Worm (Caenorhabditis elegans) whole organism, L2 larva: ENCODE measurements around the gene F58E6.11.

Experiments
- C34F6.9 ChIP-seq: fragments of 150-350 bp; optimal IDR thresholded peaks from 2 replicates; lab custom pipeline; 2014; ENCODE audit warnings: missing biosample characterization, missing genetic modification characterization
- F13H6.1 ChIP-seq: sonication (generic microtip); optimal IDR thresholded peaks from 2 replicates; lab custom pipeline; 2016; ENCODE audit warnings: missing genetic modification characterization, missing compliant biosample characterization
- R02D3.7 ChIP-seq: fragments of 150-350 bp; optimal IDR thresholded peaks from 2 replicates; lab custom pipeline; 2014; ENCODE audit warnings: missing biosample characterization, missing genetic modification characterization
- Y55F3AM.14 ChIP-seq: fragments of 200-800 bp; sonication (Bioruptor generic); optimal IDR thresholded peaks from 2 replicates; lab custom pipeline; 2018; ENCODE audit warnings: mild to moderate bottlenecking, missing genetic modification characterization, missing compliant biosample characterization
- ZK546.5 ChIP-seq: sonication (generic microtip); optimal IDR thresholded peaks from 2 replicates; lab custom pipeline; 2017; ENCODE audit warnings: missing biosample characterization, missing genetic modification characterization
- alr-1 ChIP-seq: fragments of 150-350 bp; optimal IDR thresholded peaks from 2 replicates; lab custom pipeline; 2014; ENCODE audit warnings: missing biosample characterization, missing genetic modification characterization
- ama-1 ChIP-seq: fragments of 150-350 bp; optimal IDR thresholded peaks from 2 replicates; lab custom pipeline; 2018; ENCODE audit warnings: inconsistent platforms
- blmp-1 ChIP-seq: sonication (generic microtip); optimal IDR thresholded peaks from 2 replicates; lab custom pipeline; 2017; ENCODE audit warnings: missing genetic modification characterization, mild to moderate bottlenecking, missing compliant biosample characterization, antibody characterized with exemption, moderate library complexity; ENCODE audit not compliant: insufficient read depth
- ceh-16 ChIP-seq: fragments of 150-350 bp; optimal IDR thresholded peaks from 2 replicates; lab custom pipeline; 2014; ENCODE audit warnings: missing biosample characterization, missing genetic modification characterization
- ceh-82 ChIP-seq: fragments of 150-350 bp; optimal IDR thresholded peaks from 2 replicates; lab custom pipeline; 2014; ENCODE audit warnings: missing biosample characterization, missing genetic modification characterization
- crh-2 ChIP-seq: sonication (generic microtip); optimal IDR thresholded peaks from 2 replicates; lab custom pipeline; 2017; ENCODE audit warnings: missing biosample characterization, missing genetic modification characterization
- dmd-4 ChIP-seq: sonication (generic microtip); optimal IDR thresholded peaks from 2 replicates; lab custom pipeline; 2017; ENCODE audit warnings: missing biosample characterization, missing genetic modification characterization
- egl-27 ChIP-seq: sonication (generic microtip); optimal IDR thresholded peaks from 3 replicates; lab custom pipeline; 2017; ENCODE audit warnings: missing biosample characterization, missing genetic modification reagents, missing genetic modification characterization
- elt-1 ChIP-seq: fragments of 150-350 bp; optimal IDR thresholded peaks from 2 replicates; lab custom pipeline; 2014; ENCODE audit warnings: missing biosample characterization, missing genetic modification characterization
- elt-3 ChIP-seq: sonication (generic microtip); optimal IDR thresholded peaks from 2 replicates; lab custom pipeline; 2017; ENCODE audit warnings: missing biosample characterization, missing genetic modification characterization
- fos-1 ChIP-seq: fragments of 150-350 bp; optimal IDR thresholded peaks from 2 replicates; lab custom pipeline; 2014; ENCODE audit warnings: missing biosample characterization, missing genetic modification characterization
- lin-11 ChIP-seq: fragments of 150-350 bp; sonication (generic microtip); optimal IDR thresholded peaks from 2 replicates; lab custom pipeline; 2014; ENCODE audit warnings: missing biosample characterization, missing genetic modification characterization, inconsistent platforms, mixed read lengths
- lin-13 ChIP-seq: fragments of 150-350 bp; optimal IDR thresholded peaks from 2 replicates; lab custom pipeline; 2014; ENCODE audit warnings: missing biosample characterization, missing genetic modification reagents, missing genetic modification characterization
- lin-39 ChIP-seq: fragments of 150-350 bp; optimal IDR thresholded peaks from 2 replicates; lab custom pipeline; 2014; ENCODE audit warnings: missing biosample characterization, missing genetic modification reagents, missing genetic modification characterization
- lsy-2 ChIP-seq, 2 experiments: fragments of 150-350 bp in 1 of 2; sonication (generic microtip) in 1 of 2; optimal IDR thresholded peaks; 2 replicates each; lab custom pipeline; 2014 to 2017; ENCODE audit warnings: missing biosample characterization in 2 of 2, missing genetic modification characterization in 2 of 2
- mab-5 ChIP-seq: fragments of 150-350 bp; optimal IDR thresholded peaks from 2 replicates; lab custom pipeline; 2014; ENCODE audit warnings: missing biosample characterization, missing genetic modification characterization
- mbf-1 ChIP-seq: sonication (generic microtip); optimal IDR thresholded peaks from 2 replicates; lab custom pipeline; 2017; ENCODE audit warnings: missing biosample characterization, missing genetic modification characterization
- nhr-10 ChIP-seq: sonication (generic microtip); optimal IDR thresholded peaks from 2 replicates; lab custom pipeline; 2017; ENCODE audit warnings: missing biosample characterization, missing genetic modification characterization
- nhr-11 ChIP-seq: fragments of 150-350 bp; optimal IDR thresholded peaks from 2 replicates; lab custom pipeline; 2014; ENCODE audit warnings: missing biosample characterization, missing genetic modification characterization
- nhr-12 ChIP-seq: fragments of 150-350 bp; optimal IDR thresholded peaks from 2 replicates; lab custom pipeline; 2014; ENCODE audit warnings: missing biosample characterization, missing genetic modification characterization
- nhr-21 ChIP-seq: fragments of 150-350 bp; optimal IDR thresholded peaks from 2 replicates; lab custom pipeline; 2014; ENCODE audit warnings: missing biosample characterization, missing genetic modification characterization
- nhr-237 ChIP-seq: fragments of 150-350 bp; optimal IDR thresholded peaks from 2 replicates; lab custom pipeline; 2014; ENCODE audit warnings: missing biosample characterization, missing genetic modification characterization
- nhr-25 ChIP-seq: fragments of 150-350 bp; sonication (generic microtip); optimal IDR thresholded peaks from 3 replicates; lab custom pipeline; 2014; ENCODE audit warnings: missing biosample characterization, missing genetic modification characterization
- nhr-6 ChIP-seq: fragments of 150-350 bp; optimal IDR thresholded peaks from 2 replicates; lab custom pipeline; 2014; ENCODE audit warnings: missing biosample characterization, missing genetic modification characterization
- nhr-77 ChIP-seq: fragments of 150-350 bp; optimal IDR thresholded peaks from 2 replicates; lab custom pipeline; 2014; ENCODE audit warnings: missing biosample characterization, missing genetic modification characterization
- peb-1 ChIP-seq: fragments of 150-350 bp; optimal IDR thresholded peaks from 2 replicates; lab custom pipeline; 2014; ENCODE audit warnings: missing biosample characterization, missing genetic modification characterization
- sem-4 ChIP-seq: fragments of 150-350 bp; optimal IDR thresholded peaks from 2 replicates; lab custom pipeline; 2014; ENCODE audit warnings: missing biosample characterization, missing genetic modification reagents, missing genetic modification characterization
- skn-1 ChIP-seq: sonication (generic microtip); optimal IDR thresholded peaks from 2 replicates; lab custom pipeline; 2017; ENCODE audit warnings: missing biosample characterization, missing genetic modification characterization
- sma-3 ChIP-seq: sonication (generic microtip); optimal IDR thresholded peaks from 2 replicates; lab custom pipeline; 2016; ENCODE audit warnings: missing genetic modification reagents, missing genetic modification characterization, missing compliant biosample characterization
- sma-9 ChIP-seq, 2 experiments: fragments of 150-350 bp in 1 of 2; sonication (generic microtip) in 1 of 2; optimal IDR thresholded peaks; 2 replicates each; lab custom pipeline; 2014 to 2016; ENCODE audit warnings: missing genetic modification characterization in 2 of 2, mild to moderate bottlenecking in 1 of 2, missing biosample characterization in 1 of 2, missing compliant biosample characterization in 1 of 2, missing genetic modification reagents in 1 of 2, moderate library complexity in 1 of 2
- snpc-4 ChIP-seq: fragments of 150-350 bp; optimal IDR thresholded peaks from 2 replicates; lab custom pipeline; 2014; ENCODE audit warnings: missing biosample characterization, missing genetic modification characterization
- unc-55 ChIP-seq: fragments of 150-350 bp; sonication (generic microtip); optimal IDR thresholded peaks from 3 replicates; lab custom pipeline; 2014; ENCODE audit warnings: missing biosample characterization, missing genetic modification reagents, missing genetic modification characterization
- zag-1 ChIP-seq: fragments of 150-350 bp; optimal IDR thresholded peaks from 2 replicates; lab custom pipeline; 2014; ENCODE audit warnings: missing biosample characterization, missing genetic modification characterization
- ztf-1 ChIP-seq: fragments of 200-800 bp; sonication (Bioruptor generic); conservative IDR thresholded peaks from 2 replicates; pipeline ENCODE4 v1.3.6; 2022; ENCODE audit warnings: missing genetic modification characterization, missing compliant biosample characterization
- ztf-11 ChIP-seq: sonication (generic microtip); optimal IDR thresholded peaks from 2 replicates; lab custom pipeline; 2017; ENCODE audit warnings: missing biosample characterization, missing genetic modification characterization
- ztf-4 ChIP-seq: fragments of 150-350 bp; optimal IDR thresholded peaks from 2 replicates; lab custom pipeline; 2014; ENCODE audit warnings: missing biosample characterization, missing genetic modification characterization

Gene F58E6.11

ce11 chrV:9771311-9771710 lies 13.5 kb upstream of the F58E6.11 start:
- TF ChIP-seq nhr-77 (tag; lab: Kevin White, UChicago) (no peak), peb-1 (tag; lab: Kevin White, UChicago) (no peak), blmp-1 (tag; lab: Kevin White, UChicago) (no peak), sma-3 (GFP tag; lab: Kevin White, UChicago) (no peak), C34F6.9 (no peak), dmd-4 (tag; lab: Kevin White, UChicago) (no peak), egl-27 (no peak), crh-2 (no peak), nhr-6 (tag; lab: Kevin White, UChicago) (no peak), ztf-11 (no peak), unc-55 (GFP tag; lab: Kevin White, UChicago) (no peak), ZK546.5 (tag; lab: Kevin White, UChicago) (no peak)
- TF ChIP-seq, all 48 proteins: peak for 0

ce11 chrV:9768828-9769778 lies 11.3 kb upstream of the F58E6.11 start, which contains the start of gene unc-42:
TSS of gene unc-42 (minus strand) at chrV:9769391.
- TF ChIP-seq zag-1 (tag; lab: Kevin White, UChicago) (peak; percentile 54), ceh-82 (no peak), R02D3.7 (no peak), sma-9 (GFP tag; optimal IDR thresholded peaks at IDR 0.05; lab: Kevin White, UChicago) (peak; percentile 56), sma-9 (tag; optimal IDR thresholded peaks at IDR 0.05; lab: Kevin White, UChicago) (no peak), lsy-2 (tag; optimal IDR thresholded peaks at IDR 0.05; lab: Kevin White, UChicago) (peak in 1 of 2 experiments; percentile 30), crh-2 (no peak), lin-39 (tag; lab: Kevin White, UChicago) (no peak)

- no peak for TF ChIP-seq mbf-1 (tag; lab: Kevin White, UChicago)
- no peak for TF ChIP-seq ztf-4 (tag; lab: Kevin White, UChicago)
- TF ChIP-seq dmd-4 (tag; lab: Kevin White, UChicago), result no peak
- no peak for TF ChIP-seq lin-39 (tag; lab: Kevin White, UChicago)
- TF ChIP-seq peb-1 (tag; lab: Kevin White, UChicago), result no peak
- no peak for TF ChIP-seq blmp-1 (tag; lab: Kevin White, UChicago)
- no peak for TF ChIP-seq crh-2
- no peak for TF ChIP-seq ama-1 (lab: Kevin White, UChicago)
- TF ChIP-seq R02D3.7, result no peak
- no peak for TF ChIP-seq nhr-25 (tag; lab: Kevin White, UChicago)
- no peak for TF ChIP-seq nhr-77 (tag; lab: Kevin White, UChicago)
- no peak for TF ChIP-seq F13H6.1 (tag; lab: Kevin White, UChicago)
- TF ChIP-seq Y55F3AM.14 (GFP tag; lab: Kevin White, UChicago), result no peak
- no peak for TF ChIP-seq snpc-4 (tag; lab: Kevin White, UChicago)
- TF ChIP-seq egl-27, result no peak
- TF ChIP-seq, all 48 proteins: peak for 0
Measured at ce11 chrV:9767941-9768340, 10.2 kb upstream of the F58E6.11 start.

DNA sequence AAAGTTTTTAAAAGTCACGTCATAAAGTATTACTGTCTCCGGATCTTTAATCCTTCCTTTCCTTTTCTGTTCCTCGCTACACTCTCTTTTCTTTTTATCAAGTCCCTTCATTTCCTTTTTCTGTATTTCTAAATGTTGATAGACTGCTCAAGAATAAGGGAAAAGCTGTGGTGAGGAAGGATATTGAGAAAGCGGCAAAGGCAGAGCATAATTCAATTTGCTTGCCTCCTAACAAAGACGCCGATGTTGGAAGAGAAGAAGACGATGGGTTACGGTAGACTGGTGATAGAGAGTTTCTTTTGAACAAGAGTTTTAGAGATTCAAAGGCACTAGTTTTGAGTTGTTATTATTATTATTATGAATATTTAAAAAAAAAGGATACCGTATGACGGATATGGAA lies 7.8 kb upstream of the F58E6.11 start:
- TF ChIP-seq ama-1 (lab: Kevin White, UChicago) (no peak), egl-27 (no peak), sem-4 (tag; lab: Kevin White, UChicago) (peak; percentile 12), zag-1 (tag; lab: Kevin White, UChicago) (peak; percentile 0), nhr-6 (tag; lab: Kevin White, UChicago) (peak; percentile 2), sma-9 (GFP tag; optimal IDR thresholded peaks at IDR 0.05; lab: Kevin White, UChicago) (peak; percentile 59), sma-9 (tag; optimal IDR thresholded peaks at IDR 0.05; lab: Kevin White, UChicago) (no peak), lin-39 (tag; lab: Kevin White, UChicago) (no peak), mbf-1 (tag; lab: Kevin White, UChicago) (no peak), elt-1 (tag; lab: Kevin White, UChicago) (no peak), peb-1 (tag; lab: Kevin White, UChicago) (no peak), ceh-82 (no peak), lsy-2 (tag; optimal IDR thresholded peaks at IDR 0.05; lab: Kevin White, UChicago) (peak; percentile 20 to 81), nhr-21 (no peak), crh-2 (no peak), fos-1 (tag; lab: Kevin White, UChicago) (no peak), snpc-4 (tag; lab: Kevin White, UChicago) (no peak), mab-5 (tag; lab: Kevin White, UChicago) (no peak), nhr-11 (no peak), elt-3 (tag; lab: Kevin White, UChicago) (no peak), skn-1 (tag; lab: Kevin White, UChicago) (no peak), nhr-25 (tag; lab: Kevin White, UChicago) (no peak), ztf-1 (GFP tag; lab: Robert Waterston, UW) (no peak), nhr-237 (tag; lab: Kevin White, UChicago) (no peak), lin-11 (no peak), nhr-10 (no peak), dmd-4 (tag; lab: Kevin White, UChicago) (no peak), F13H6.1 (tag; lab: Kevin White, UChicago) (no peak), unc-55 (GFP tag; lab: Kevin White, UChicago) (no peak), ceh-16 (no peak), lin-13 (no peak), nhr-12 (tag; lab: Kevin White, UChicago) (no peak), ZK546.5 (tag; lab: Kevin White, UChicago) (no peak), sma-3 (GFP tag; lab: Kevin White, UChicago) (no peak), alr-1 (tag; lab: Kevin White, UChicago) (no peak), blmp-1 (tag; lab: Kevin White, UChicago) (no peak), Y55F3AM.14 (GFP tag; lab: Kevin White, UChicago) (no peak)
